Fruit fly (Drosophila melanogaster) whole organism, embryonic: ENCODE results near the gene CG43229.

Experiments
- Blimp-1 ChIP-seq: fragments of 200-800 bp; sonication (Bioruptor generic); optimal IDR thresholded peaks from 3 replicates; lab custom pipeline; 2018; ENCODE audit warnings: missing biosample characterization, missing genetic modification characterization, mild to moderate bottlenecking, moderate library complexity, missing genetic modification reagents
- CG10431 ChIP-seq: fragments of 200-800 bp; sonication (Bioruptor generic); optimal IDR thresholded peaks from 3 replicates; lab custom pipeline; 2018; ENCODE audit warnings: missing biosample characterization, mild to moderate bottlenecking, missing genetic modification characterization
- CG10959 ChIP-seq: fragments of 200-800 bp; sonication (Bioruptor generic); IDR thresholded peaks from 2 replicates; pipeline ENCODE4 v1.3.6; 2022; ENCODE audit warnings: missing biosample characterization, missing genetic modification characterization
- CG11456 ChIP-seq: fragments of 200-800 bp; sonication (Bioruptor generic); IDR thresholded peaks from 3 replicates; pipeline ENCODE4 v1.3.6; 2022; ENCODE audit warnings: missing biosample characterization, missing genetic modification characterization
- CG12071 ChIP-seq: fragments of 200-800 bp; sonication (Bioruptor generic); optimal IDR thresholded peaks from 3 replicates; lab custom pipeline; 2018; ENCODE audit warnings: missing biosample characterization, mild to moderate bottlenecking, missing genetic modification characterization
- CG12391 ChIP-seq: fragments of 200-800 bp; sonication (Bioruptor generic); optimal IDR thresholded peaks from 3 replicates; lab custom pipeline; 2018; ENCODE audit warnings: missing biosample characterization, mild to moderate bottlenecking, missing genetic modification characterization, moderate library complexity
- CG13624 ChIP-seq: fragments of 200-800 bp; sonication (Bioruptor generic); optimal IDR thresholded peaks from 2 replicates; lab custom pipeline; 2016; ENCODE audit warnings: missing biosample characterization, missing genetic modification characterization
- CG13775 ChIP-seq: fragments of 200-800 bp; sonication (Bioruptor generic); optimal IDR thresholded peaks from 3 replicates; lab custom pipeline; 2017; ENCODE audit warnings: missing biosample characterization, mild to moderate bottlenecking, missing genetic modification characterization
- CG15696 ChIP-seq: fragments of 200-800 bp; sonication (Bioruptor generic); optimal IDR thresholded peaks from 2 replicates; lab custom pipeline; 2019; ENCODE audit warnings: missing biosample characterization, mild to moderate bottlenecking, missing genetic modification characterization, moderate library complexity
- CG1792 ChIP-seq: fragments of 200-800 bp; sonication (Bioruptor generic); optimal IDR thresholded peaks from 2 replicates; lab custom pipeline; 2016; ENCODE audit warnings: missing biosample characterization, missing genetic modification characterization
- CG2120 ChIP-seq: fragments of 200-800 bp; sonication (Bioruptor generic); optimal IDR thresholded peaks from 3 replicates; lab custom pipeline; 2016; ENCODE audit warnings: missing biosample characterization, missing genetic modification characterization
- CG2678 ChIP-seq: fragments of 200-800 bp; sonication (Bioruptor generic); optimal IDR thresholded peaks from 3 replicates; lab custom pipeline; 2019; ENCODE audit warnings: missing biosample characterization, mild to moderate bottlenecking, missing genetic modification characterization, moderate library complexity
- CG31224 ChIP-seq: fragments of 200-800 bp; sonication (Bioruptor generic); IDR thresholded peaks from 2 replicates; pipeline ENCODE4 v1.3.6; 2022; ENCODE audit warnings: missing biosample characterization, missing genetic modification characterization
- CG32532 ChIP-seq: fragments of 200-800 bp; sonication (Bioruptor generic); IDR thresholded peaks from 2 replicates; pipeline ENCODE4 v1.3.6; 2022; ENCODE audit warnings: missing biosample characterization, missing genetic modification characterization
- CG3847 ChIP-seq: fragments of 200-800 bp; sonication (Bioruptor generic); IDR thresholded peaks from 2 replicates; pipeline ENCODE4 v1.3.6; 2022; ENCODE audit warnings: missing biosample characterization, missing genetic modification characterization
- CG43689 ChIP-seq: fragments of 200-800 bp; sonication (Bioruptor generic); IDR thresholded peaks from 2 replicates; pipeline ENCODE4 v1.3.6; 2022; ENCODE audit warnings: missing biosample characterization, missing genetic modification characterization
- CG4730 ChIP-seq: fragments of 200-800 bp; sonication (Bioruptor generic); IDR thresholded peaks from 2 replicates; pipeline ENCODE4 v1.3.6; 2022; ENCODE audit warnings: missing biosample characterization, missing genetic modification characterization
- CG6175 ChIP-seq: fragments of 200-800 bp; sonication (Bioruptor generic); IDR thresholded peaks from 3 replicates; pipeline ENCODE4 v1.3.6; 2022; ENCODE audit warnings: missing biosample characterization, missing genetic modification characterization
- CG8089 ChIP-seq: fragments of 200-800 bp; sonication (Bioruptor generic); optimal IDR thresholded peaks from 3 replicates; lab custom pipeline; 2016; ENCODE audit warnings: missing biosample characterization, missing genetic modification characterization
- CG8359 ChIP-seq: fragments of 200-800 bp; sonication (Bioruptor generic); optimal IDR thresholded peaks from 2 replicates; lab custom pipeline; 2017; ENCODE audit warnings: missing biosample characterization, mild to moderate bottlenecking, missing genetic modification characterization, borderline replicate concordance
- CG9437 ChIP-seq: fragments of 200-800 bp; sonication (Bioruptor generic); optimal IDR thresholded peaks from 2 replicates; lab custom pipeline; 2018; ENCODE audit warnings: missing biosample characterization, mild to moderate bottlenecking, missing genetic modification characterization
- Dbx ChIP-seq: fragments of 200-800 bp; sonication (Bioruptor generic); IDR thresholded peaks from 3 replicates; pipeline ENCODE4 v1.3.6; 2022; ENCODE audit warnings: missing biosample characterization, missing genetic modification characterization
- Dek ChIP-seq: fragments of 200-800 bp; sonication (Bioruptor generic); optimal IDR thresholded peaks from 3 replicates; lab custom pipeline; 2019; ENCODE audit warnings: missing biosample characterization, mild to moderate bottlenecking, missing genetic modification characterization, moderate library complexity
- Doc2 ChIP-seq: fragments of 200-800 bp; sonication (Bioruptor generic); IDR thresholded peaks from 2 replicates; pipeline ENCODE4 v1.3.6; 2022; ENCODE audit warnings: missing biosample characterization, missing genetic modification characterization
- Fer2 ChIP-seq: fragments of 200-800 bp; sonication (Bioruptor generic); optimal IDR thresholded peaks from 2 replicates; lab custom pipeline; 2018; ENCODE audit warnings: missing biosample characterization, mild to moderate bottlenecking, missing genetic modification characterization, moderate library complexity
- HLHmδ ChIP-seq: fragments of 200-800 bp; sonication (Bioruptor generic); optimal IDR thresholded peaks from 2 replicates; lab custom pipeline; 2018; ENCODE audit warnings: missing biosample characterization, mild to moderate bottlenecking, missing genetic modification characterization, moderate library complexity
- Mes4 ChIP-seq: fragments of 200-800 bp; sonication (Bioruptor generic); optimal IDR thresholded peaks from 2 replicates; lab custom pipeline; 2016; ENCODE audit warnings: missing biosample characterization, missing genetic modification characterization
- NFAT ChIP-seq: fragments of 200-800 bp; sonication (Bioruptor generic); IDR thresholded peaks from 2 replicates; pipeline ENCODE4 v1.3.6; 2022; ENCODE audit warnings: missing biosample characterization, missing genetic modification characterization
- Nf-YB ChIP-seq: fragments of 200-800 bp; sonication (Bioruptor generic); optimal IDR thresholded peaks from 3 replicates; lab custom pipeline; 2019; ENCODE audit warnings: missing biosample characterization, mild to moderate bottlenecking, missing genetic modification characterization, moderate library complexity
- Rfx ChIP-seq: fragments of 200-800 bp; sonication (Bioruptor generic); IDR thresholded peaks from 2 replicates; pipeline ENCODE4 v1.3.6; 2022; ENCODE audit warnings: missing biosample characterization, missing genetic modification characterization
- Usf ChIP-seq: fragments of 200-800 bp; sonication (Bioruptor generic); optimal IDR thresholded peaks from 2 replicates; lab custom pipeline; 2017; ENCODE audit warnings: missing genotype, missing biosample characterization, missing genetic modification characterization
- Vsx1 ChIP-seq: fragments of 200-800 bp; sonication (Bioruptor generic); optimal IDR thresholded peaks from 2 replicates; lab custom pipeline; 2017; ENCODE audit warnings: missing biosample characterization, mild to moderate bottlenecking, missing genetic modification characterization, missing genetic modification reagents
- YL-1 ChIP-seq: fragments of 200-800 bp; sonication (Bioruptor generic); optimal IDR thresholded peaks from 3 replicates; lab custom pipeline; 2017; ENCODE audit warnings: missing biosample characterization, mild to moderate bottlenecking, missing genetic modification characterization
- amos ChIP-seq: fragments of 200-800 bp; sonication (Bioruptor generic); IDR thresholded peaks from 2 replicates; pipeline ENCODE4 v1.3.6; 2022; ENCODE audit warnings: missing biosample characterization, missing genetic modification characterization; ENCODE audit not compliant: partially characterized antibody
- cg ChIP-seq: fragments of 200-800 bp; sonication (Bioruptor generic); optimal IDR thresholded peaks from 3 replicates; lab custom pipeline; 2019; ENCODE audit warnings: missing biosample characterization, mild to moderate bottlenecking, missing genetic modification characterization, moderate library complexity
- chm ChIP-seq: fragments of 200-800 bp; sonication (Bioruptor generic); IDR thresholded peaks from 2 replicates; pipeline ENCODE4 v1.3.6; 2022; ENCODE audit warnings: missing biosample characterization, missing genetic modification characterization
- chn ChIP-seq: fragments of 200-800 bp; sonication (Bioruptor generic); optimal IDR thresholded peaks from 2 replicates; lab custom pipeline; 2016; ENCODE audit warnings: missing biosample characterization, missing genetic modification characterization
- dimm ChIP-seq: fragments of 200-800 bp; sonication (Bioruptor generic); IDR thresholded peaks from 2 replicates; pipeline ENCODE4 v1.3.6; 2022; ENCODE audit warnings: missing biosample characterization, missing genetic modification characterization
- fru ChIP-seq: fragments of >200 bp; optimal IDR thresholded peaks from 2 replicates; lab custom pipeline; 2017
- grau ChIP-seq: fragments of 200-800 bp; optimal IDR thresholded peaks from 3 replicates; lab custom pipeline; 2019; ENCODE audit warnings: missing biosample characterization, mild to moderate bottlenecking, missing genetic modification characterization, moderate library complexity
- ind ChIP-seq: fragments of 200-800 bp; sonication (Bioruptor generic); optimal IDR thresholded peaks from 3 replicates; lab custom pipeline; 2016; ENCODE audit warnings: missing biosample characterization, missing genetic modification characterization
- klu ChIP-seq: fragments of 200-800 bp; sonication (Bioruptor generic); IDR thresholded peaks from 2 replicates; pipeline ENCODE4 v1.3.6; 2022; ENCODE audit warnings: missing biosample characterization, missing genetic modification characterization
- lab ChIP-seq: fragments of 200-800 bp; sonication (Bioruptor generic); optimal IDR thresholded peaks from 3 replicates; lab custom pipeline; 2017; ENCODE audit warnings: missing biosample characterization, missing genetic modification characterization, mild to moderate bottlenecking, moderate library complexity, missing genetic modification reagents
- lov ChIP-seq, 2 experiments: fragments of 200-800 bp in 1 of 2; fragments of >200 bp in 1 of 2; sonication (Bioruptor generic) in 1 of 2; IDR thresholded peaks in 1 of 2; optimal IDR thresholded peaks in 1 of 2; 2 replicates in 1 of 2; 3 replicates in 1 of 2; pipeline versions ENCODE4 v1.3.6 to Lab custom; 2017 to 2022; ENCODE audit warnings: missing biosample characterization in 1 of 2, missing genetic modification characterization in 1 of 2
- pb ChIP-seq: fragments of 200-800 bp; sonication (Bioruptor generic); optimal IDR thresholded peaks from 3 replicates; lab custom pipeline; 2016; ENCODE audit warnings: missing biosample characterization, missing genetic modification characterization
- phol ChIP-seq: fragments of 200-800 bp; sonication (Bioruptor generic); optimal IDR thresholded peaks from 3 replicates; lab custom pipeline; 2018; ENCODE audit warnings: missing biosample characterization, mild to moderate bottlenecking, missing genetic modification characterization, moderate library complexity
- scrt ChIP-seq: fragments of 200-800 bp; sonication (Bioruptor generic); optimal IDR thresholded peaks from 2 replicates; lab custom pipeline; 2018; ENCODE audit warnings: missing biosample characterization, mild to moderate bottlenecking, missing genetic modification characterization, moderate library complexity
- seq ChIP-seq: fragments of 200-800 bp; sonication (Bioruptor generic); IDR thresholded peaks from 2 replicates; pipeline ENCODE4 v1.3.6; 2022; ENCODE audit warnings: missing biosample characterization, missing genetic modification characterization
- tup ChIP-seq: fragments of 200-800 bp; sonication (Bioruptor generic); optimal IDR thresholded peaks from 2 replicates; lab custom pipeline; 2016; ENCODE audit warnings: missing biosample characterization, mild to moderate bottlenecking, missing genetic modification characterization, moderate library complexity
- tx ChIP-seq: fragments of 200-800 bp; sonication (Bioruptor generic); optimal IDR thresholded peaks from 2 replicates; lab custom pipeline; 2016; ENCODE audit warnings: missing biosample characterization, missing genetic modification characterization

CG43229 gene

dm6 chrX:18092810-18093222 lies 45.5 kb upstream of the CG43229 start, which contains the start of gene RhoGAP16F (continued):
- TF ChIP-seq CG3847 (GFP tag; lab: Robert Waterston, UW) (peak; percentile 85), amos (GFP tag; lab: Robert Waterston, UW) (no peak), CG12391 (tag; lab: Kevin White, UChicago) (peak; percentile 89), chm (GFP tag; lab: Robert Waterston, UW) (peak; percentile 73), CG10959 (GFP tag; lab: Robert Waterston, UW) (peak; percentile 61), CG13775 (GFP tag; lab: Kevin White, UChicago) (peak; percentile 77), seq (GFP tag; lab: Robert Waterston, UW) (peak; percentile 77), CG43689 (GFP tag; lab: Robert Waterston, UW) (peak; percentile 19; the same call in 1 of the 2 replicates), grau (peak; percentile 86), CG2120 (GFP tag; lab: Kevin White, UChicago) (peak; percentile 92), CG6175 (GFP tag; lab: Robert Waterston, UW) (peak; percentile 61; the same call in 1 of the 3 replicates), Usf (GFP tag; lab: Kevin White, UChicago) (peak; percentile 67), Doc2 (no peak), NFAT (GFP tag; lab: Robert Waterston, UW) (peak; percentile 84), Mes4 (GFP tag; lab: Kevin White, UChicago) (peak; percentile 37), CG4730 (GFP tag; lab: Robert Waterston, UW) (peak; percentile 70), CG13624 (GFP tag; lab: Kevin White, UChicago) (peak; percentile 76), CG2678 (tag; lab: Kevin White, UChicago) (peak; percentile 88), CG11456 (GFP tag; lab: Robert Waterston, UW) (peak; percentile 73), CG10431 (GFP tag; lab: Kevin White, UChicago) (peak; percentile 9), CG1792 (GFP tag; lab: Kevin White, UChicago) (peak; percentile 41), tx (peak; percentile 65), CG8089 (GFP tag; lab: Kevin White, UChicago) (peak; percentile 48), Rfx (peak; percentile 85), Vsx1 (peak; percentile 29), CG8359 (no peak), chn (GFP tag; lab: Kevin White, UChicago) (peak; percentile 84), Blimp-1 (GFP tag; lab: Kevin White, UChicago) (peak; percentile 74), lab (GFP tag; lab: Kevin White, UChicago) (peak; percentile 89), HLHmδ (GFP tag; lab: Kevin White, UChicago) (no peak), Fer2 (tag; lab: Kevin White, UChicago) (peak; percentile 66), ind (GFP tag; lab: Kevin White, UChicago) (peak; percentile 89), Nf-YB (GFP tag; lab: Kevin White, UChicago) (peak; percentile 57), cg (GFP tag; lab: Kevin White, UChicago) (no peak), pb (GFP tag; lab: Kevin White, UChicago) (no peak), tup (GFP tag; lab: Kevin White, UChicago) (peak; percentile 39), lov (optimal IDR thresholded peaks at IDR 0.05; lab: Kevin White, UChicago) (no peak), lov (GFP tag; IDR thresholded peaks at IDR 0.05; lab: Robert Waterston, UW) (0 out of 3 replicates have a peak, but pooled peaks have one; percentile 53), dimm (GFP tag; lab: Robert Waterston, UW) (peak; percentile 48; the same call in 1 of the 2 replicates), YL-1 (GFP tag; lab: Kevin White, UChicago) (peak; percentile 12), CG31224 (GFP tag; lab: Robert Waterston, UW) (peak; percentile 80), CG15696 (peak; percentile 78), CG32532 (GFP tag; lab: Robert Waterston, UW) (peak; percentile 81), klu (GFP tag; lab: Robert Waterston, UW) (peak; percentile 78), scrt (GFP tag; lab: Kevin White, UChicago) (peak; percentile 92), fru (lab: Kevin White, UChicago) (no peak), phol (tag; lab: Kevin White, UChicago) (peak; percentile 87), Dek (tag; lab: Kevin White, UChicago) (peak; percentile 80), Dbx (GFP tag; lab: Robert Waterston, UW) (peak; percentile 82; the same call in 2 of the 3 replicates), CG9437 (GFP tag; lab: Kevin White, UChicago) (peak; percentile 63), CG12071 (GFP tag; lab: Kevin White, UChicago) (peak; percentile 62)
